Worm (Caenorhabditis elegans): ENCODE results near the gene F45E10.2.

- TF ChIP-seq elt-2 (tag; optimal IDR thresholded peaks at IDR 0.05): no peak
- no peak for TF ChIP-seq ahr-1 (tag; optimal IDR thresholded peaks at IDR 0.05)
Measured at ce11 chrII:11103052-11103451, 47.9 kb upstream of the F45E10.2 start.

Data from whole organism, late embryonic.